Worm (Caenorhabditis elegans) whole organism, early embryonic: Measurements from ENCODE around the gene srgp-1.

Experiments
- B0310.2 ChIP-seq: sonication (generic microtip); optimal IDR thresholded peaks from 2 replicates; lab custom pipeline; 2016; ENCODE audit warnings: mild to moderate bottlenecking, missing genetic modification characterization, missing compliant biosample characterization
- F13C5.2 ChIP-seq: sonication (generic microtip); optimal IDR thresholded peaks from 2 replicates; lab custom pipeline; 2017; ENCODE audit warnings: mild to moderate bottlenecking, missing genetic modification characterization, inconsistent platforms, missing compliant biosample characterization
- aly-1 ChIP-seq: sonication (generic microtip); optimal IDR thresholded peaks from 2 replicates; lab custom pipeline; 2016; ENCODE audit warnings: missing genetic modification characterization, missing compliant biosample characterization
- ama-1 ChIP-seq: fragments of 150-350 bp; optimal IDR thresholded peaks from 2 replicates; lab custom pipeline; 2014
- ceh-13 ChIP-seq: fragments of 200-800 bp; sonication (Bioruptor generic); optimal IDR thresholded peaks from 2 replicates; lab custom pipeline; 2018; ENCODE audit warnings: mild to moderate bottlenecking, missing genetic modification characterization, missing compliant biosample characterization
- ceh-36 ChIP-seq: sonication (generic microtip); optimal IDR thresholded peaks from 2 replicates; lab custom pipeline; 2016; ENCODE audit warnings: missing genetic modification characterization, inconsistent platforms, missing compliant biosample characterization
- ets-7 ChIP-seq: sonication (generic microtip); optimal IDR thresholded peaks from 2 replicates; lab custom pipeline; 2016; ENCODE audit warnings: missing genotype, missing genetic modification characterization, missing compliant biosample characterization
- flt-1 ChIP-seq: fragments of 200-800 bp; sonication (Bioruptor generic); IDR thresholded peaks from 2 replicates; pipeline ENCODE4 v1.3.6; 2022; ENCODE audit warnings: missing genetic modification characterization, missing compliant biosample characterization
- hmbx-1 ChIP-seq: sonication (generic microtip); optimal IDR thresholded peaks from 2 replicates; lab custom pipeline; 2016; ENCODE audit warnings: mild to moderate bottlenecking, missing genetic modification characterization, missing compliant biosample characterization
- hmg-4 ChIP-seq: fragments of 200-800 bp; sonication (Bioruptor generic); optimal IDR thresholded peaks from 2 replicates; lab custom pipeline; 2018; ENCODE audit warnings: mild to moderate bottlenecking, missing genetic modification characterization, missing compliant biosample characterization
- hnd-1 ChIP-seq: sonication (generic microtip); optimal IDR thresholded peaks from 2 replicates; lab custom pipeline; 2016; ENCODE audit warnings: missing genetic modification characterization, missing compliant biosample characterization
- pes-1 ChIP-seq: fragments of 200-800 bp; sonication (Bioruptor generic); IDR thresholded peaks from 2 replicates; pipeline ENCODE4 v1.3.6; 2022; ENCODE audit warnings: missing genetic modification reagents, missing genetic modification characterization, missing compliant biosample characterization
- scrt-1 ChIP-seq: fragments of 200-800 bp; sonication (Bioruptor generic); IDR thresholded peaks from 2 replicates; pipeline ENCODE4 v1.3.6; 2022; ENCODE audit warnings: missing genetic modification characterization, missing compliant biosample characterization
- sea-1 ChIP-seq: fragments of 200-800 bp; sonication (Bioruptor generic); conservative IDR thresholded peaks from 2 replicates; pipeline ENCODE4 v1.3.6; 2022; ENCODE audit warnings: missing genetic modification characterization, missing compliant biosample characterization
- tbx-11 ChIP-seq: fragments of 200-800 bp; sonication (Bioruptor generic); IDR thresholded peaks from 2 replicates; pipeline ENCODE4 v1.3.6; 2022; ENCODE audit warnings: missing genetic modification characterization, missing compliant biosample characterization
- tbx-37 ChIP-seq: fragments of 200-800 bp; sonication (Bioruptor generic); conservative IDR thresholded peaks from 2 replicates; pipeline ENCODE4 v1.3.6; 2022; ENCODE audit warnings: missing genetic modification reagents, missing genetic modification characterization, missing compliant biosample characterization
- tra-4 ChIP-seq: sonication (generic microtip); optimal IDR thresholded peaks from 2 replicates; lab custom pipeline; 2017; ENCODE audit warnings: missing genetic modification characterization, missing compliant biosample characterization

srgp-1 gene

ce11 chrIV:11583906-11584378 is 13.6 kb downstream of the srgp-1 start, which contains the start of gene F12F6.1:
Gene F12F6.1 (plus strand): TSS chrIV:11583956.
- TF ChIP-seq hmbx-1: no peak
- TF ChIP-seq F13C5.2 (tag; lab: Kevin White, UChicago): no peak
- no peak for TF ChIP-seq aly-1 (tag; lab: Kevin White, UChicago)
- peak; percentile 81 for TF ChIP-seq hmg-4 (GFP tag; lab: Kevin White, UChicago)
- no peak for TF ChIP-seq ama-1 (lab: Kevin White, UChicago)
- no peak for TF ChIP-seq pes-1 (GFP tag; lab: Robert Waterston, UW)
- no peak for TF ChIP-seq ceh-13
- 0 out of 2 replicates have a peak, but pooled peaks have one; percentile 46 for TF ChIP-seq sea-1 (GFP tag; lab: Robert Waterston, UW)
- TF ChIP-seq ets-7 (tag; lab: Kevin White, UChicago): no peak
- TF ChIP-seq scrt-1 (GFP tag; lab: Robert Waterston, UW): no peak
- TF ChIP-seq tbx-37: no peak
- no peak for TF ChIP-seq ceh-36 (tag; lab: Kevin White, UChicago)

- no peak for TF ChIP-seq ceh-36 (tag; lab: Kevin White, UChicago)
- TF ChIP-seq hmg-4 (GFP tag; lab: Kevin White, UChicago): no peak
- TF ChIP-seq hmbx-1: no peak
- TF ChIP-seq flt-1 (GFP tag; lab: Robert Waterston, UW): no peak
- no peak for TF ChIP-seq ets-7 (tag; lab: Kevin White, UChicago)
- TF ChIP-seq sea-1 (GFP tag; lab: Robert Waterston, UW): no peak
- TF ChIP-seq tbx-37: no peak
- TF ChIP-seq tbx-11: no peak
- TF ChIP-seq hnd-1 (tag; lab: Kevin White, UChicago): no peak
- TF ChIP-seq ceh-13: no peak
- no peak for TF ChIP-seq B0310.2
- no peak for TF ChIP-seq F13C5.2 (tag; lab: Kevin White, UChicago)
- no peak for TF ChIP-seq pes-1 (GFP tag; lab: Robert Waterston, UW)
- no peak for TF ChIP-seq ama-1 (lab: Kevin White, UChicago)
- no peak for TF ChIP-seq tra-4
- TF ChIP-seq aly-1 (tag; lab: Kevin White, UChicago): no peak
Measured at ce11 chrIV:11584853-11585252, 14.6 kb downstream of the srgp-1 start.

- no peak for TF ChIP-seq hnd-1 (tag; lab: Kevin White, UChicago)
- no peak for TF ChIP-seq hmbx-1
- TF ChIP-seq ets-7 (tag; lab: Kevin White, UChicago): no peak
- TF ChIP-seq ceh-36 (tag; lab: Kevin White, UChicago): no peak
- no peak for TF ChIP-seq pes-1 (GFP tag; lab: Robert Waterston, UW)
- TF ChIP-seq tbx-37: no peak
- TF ChIP-seq ama-1 (lab: Kevin White, UChicago): no peak
Measured at ce11 chrIV:11586484-11586883, 16.2 kb downstream of the srgp-1 start.

- TF ChIP-seq hmg-4 (GFP tag; lab: Kevin White, UChicago) (no peak), tbx-11 (no peak), ama-1 (lab: Kevin White, UChicago) (no peak), hnd-1 (tag; lab: Kevin White, UChicago) (no peak), B0310.2 (no peak), flt-1 (GFP tag; lab: Robert Waterston, UW) (no peak), sea-1 (GFP tag; lab: Robert Waterston, UW) (no peak), pes-1 (GFP tag; lab: Robert Waterston, UW) (no peak), ets-7 (tag; lab: Kevin White, UChicago) (no peak), ceh-36 (tag; lab: Kevin White, UChicago) (no peak), aly-1 (tag; lab: Kevin White, UChicago) (no peak), tbx-37 (no peak), hmbx-1 (no peak), ceh-13 (no peak), scrt-1 (GFP tag; lab: Robert Waterston, UW) (no peak), tra-4 (no peak), F13C5.2 (tag; lab: Kevin White, UChicago) (no peak)
Measured at ce11 chrIV:11592165-11592564, 21.9 kb downstream of the srgp-1 start, which contains the start of gene spe-36. Gene spe-36 (minus strand): TSS chrIV:11592265.

ce11 chrIV:11592820-11593219 is 22.5 kb downstream of the srgp-1 start:
- TF ChIP-seq tbx-37 (peak; percentile 73; the same call in 1 of the 2 replicates), ceh-36 (tag; lab: Kevin White, UChicago) (no peak), pes-1 (GFP tag; lab: Robert Waterston, UW) (0 out of 2 replicates have a peak, but pooled peaks have one; percentile 28)

- no peak for TF ChIP-seq aly-1 (tag; lab: Kevin White, UChicago)
- TF ChIP-seq ama-1 (lab: Kevin White, UChicago): no peak
- TF ChIP-seq ceh-36 (tag; lab: Kevin White, UChicago): no peak
- TF ChIP-seq B0310.2: no peak
- TF ChIP-seq F13C5.2 (tag; lab: Kevin White, UChicago): peak; percentile 64
- TF ChIP-seq tbx-11: 0 out of 2 replicates have a peak, but pooled peaks have one; percentile 14
- no peak for TF ChIP-seq tbx-37
- TF ChIP-seq sea-1 (GFP tag; lab: Robert Waterston, UW): no peak
- TF ChIP-seq scrt-1 (GFP tag; lab: Robert Waterston, UW): no peak
- no peak for TF ChIP-seq ets-7 (tag; lab: Kevin White, UChicago)
- no peak for TF ChIP-seq ceh-13
- no peak for TF ChIP-seq flt-1 (GFP tag; lab: Robert Waterston, UW)
- no peak for TF ChIP-seq hmbx-1
- TF ChIP-seq tra-4: no peak
- peak; percentile 38 for TF ChIP-seq hmg-4 (GFP tag; lab: Kevin White, UChicago)
- TF ChIP-seq pes-1 (GFP tag; lab: Robert Waterston, UW): no peak
- no peak for TF ChIP-seq hnd-1 (tag; lab: Kevin White, UChicago)
Measured at ce11 chrIV:11593415-11594190, 23.3 kb downstream of the srgp-1 start, which contains the start of gene F40F11.3. Gene F40F11.3 (minus strand): TSS chrIV:11594003.

- TF ChIP-seq flt-1 (GFP tag; lab: Robert Waterston, UW) (no peak), hmg-4 (GFP tag; lab: Kevin White, UChicago) (peak; percentile 45), ama-1 (lab: Kevin White, UChicago) (no peak), sea-1 (GFP tag; lab: Robert Waterston, UW) (peak; percentile 48; the same call in 1 of the 2 replicates), hmbx-1 (no peak), hnd-1 (tag; lab: Kevin White, UChicago) (no peak)
Measured at ce11 chrIV:11594191-11594673, 23.9 kb downstream of the srgp-1 start, which contains the start of gene mig-38. Gene mig-38 (plus strand): TSS chrIV:11594244.
